Worm (Caenorhabditis elegans): ENCODE data around the gene srh-245.

Gene srh-245

ce11 chrV:654402-654801, 1.3 kb downstream of the srh-245 start, which contains the start of gene srj-6:
srj-6 (minus strand) TSS chrV:654502.
- TF ChIP-seq snpc-4 (tag; optimal IDR thresholded peaks at IDR 0.05) (no peak), lin-38 (GFP tag; IDR thresholded peaks at IDR 0.05) (no peak), zag-1 (tag; optimal IDR thresholded peaks at IDR 0.05) (no peak), lsy-2 (tag; optimal IDR thresholded peaks at IDR 0.05) (no peak), daf-8 (GFP tag; IDR thresholded peaks at IDR 0.05) (no peak), saeg-2 (GFP tag; IDR thresholded peaks at IDR 0.05) (no peak), ztf-7 (tag; optimal IDR thresholded peaks at IDR 0.05) (no peak), ceh-32 (tag; optimal IDR thresholded peaks at IDR 0.05; ENCODE audit: poor library complexity) (no peak), lin-39 (tag; optimal IDR thresholded peaks at IDR 0.05) (no peak), php-3 (GFP tag; IDR thresholded peaks at IDR 0.05) (no peak), daf-19 (GFP tag; conservative IDR thresholded peaks at IDR 0.05) (no peak), lin-13 (GFP tag; optimal IDR thresholded peaks at IDR 0.05) (no peak), ceh-62 (tag; optimal IDR thresholded peaks at IDR 0.05) (no peak)

- TF ChIP-seq gei-8 (GFP tag; optimal IDR thresholded peaks at IDR 0.05) (no peak), lir-3 (tag; optimal IDR thresholded peaks at IDR 0.05) (no peak), T20F7.1 (GFP tag; optimal IDR thresholded peaks at IDR 0.05) (no peak), nhr-6 (tag; optimal IDR thresholded peaks at IDR 0.05) (no peak), D1046.2 (GFP tag; IDR thresholded peaks at IDR 0.05) (no peak), skn-1 (tag; optimal IDR thresholded peaks at IDR 0.05) (no peak), nhr-76 (tag; optimal IDR thresholded peaks at IDR 0.05) (no peak), ceh-44 (GFP tag; IDR thresholded peaks at IDR 0.05) (no peak), mdt-29 (GFP tag; IDR thresholded peaks at IDR 0.05) (no peak), ztf-7 (tag; optimal IDR thresholded peaks at IDR 0.05) (no peak), jun-1 (tag; optimal IDR thresholded peaks at IDR 0.05) (no peak), attf-4 (tag; optimal IDR thresholded peaks at IDR 0.05) (no peak), zip-11 (GFP tag; IDR thresholded peaks at IDR 0.05) (no peak), ztf-11 (tag; optimal IDR thresholded peaks at IDR 0.05) (no peak), nhr-41 (GFP tag; IDR thresholded peaks at IDR 0.05) (no peak), lsy-2 (tag; optimal IDR thresholded peaks at IDR 0.05) (no peak)
These were observed 2.8 kb downstream of the srh-245 start, which contains the start of gene srj-5 for ce11 chrV:652940-653339. srj-5 (minus strand) TSS chrV:653040.

ce11 chrV:646888-647287, 8.8 kb downstream of the srh-245 start, which contains the start of gene ugt-42:
ugt-42 (plus strand) TSS chrV:647188.
- TF ChIP-seq ZK337.2 (GFP tag; IDR thresholded peaks at IDR 0.05) (no peak), zip-2 (tag; optimal IDR thresholded peaks at IDR 0.05) (no peak), nhr-237 (tag; optimal IDR thresholded peaks at IDR 0.05) (no peak), egl-27 (tag; optimal IDR thresholded peaks at IDR 0.05) (no peak)

ce11 chrV:646129-646528, 9.6 kb downstream of the srh-245 start, which contains the start of gene F48G7.12:
F48G7.12 (minus strand) TSS chrV:646229.
- TF ChIP-seq egl-27 (tag; optimal IDR thresholded peaks at IDR 0.05), result no peak

- peak; percentile 58 for TF ChIP-seq hlh-30 (tag; optimal IDR thresholded peaks at IDR 0.05; ENCODE audit: insufficient read depth)
- 0 out of 2 replicates have a peak, but pooled peaks have one; percentile 3 for TF ChIP-seq lim-7 (GFP tag; IDR thresholded peaks at IDR 0.05)
- 0 out of 2 replicates have a peak, but pooled peaks have one; percentile 39 for TF ChIP-seq hmg-1.1 (GFP tag; IDR thresholded peaks at IDR 0.05)
- TF ChIP-seq set-16 (GFP tag; IDR thresholded peaks at IDR 0.05), result no peak
- TF ChIP-seq attf-4 (tag; optimal IDR thresholded peaks at IDR 0.05), result no peak
These were observed 13.0 kb downstream of the srh-245 start, which contains the start of gene nhr-190 for ce11 chrV:642750-643149. nhr-190 (minus strand) TSS chrV:642924.

All from whole organism, L4 larva.